Fruit fly (Drosophila melanogaster) whole organism, embryonic: ENCODE measurements around the gene stwl.

Experiments
- Bdp1 ChIP-seq: fragments of 200-800 bp; sonication (Bioruptor generic); optimal IDR thresholded peaks from 3 replicates; lab custom pipeline; 2016; ENCODE audit warnings: missing biosample characterization, missing genetic modification characterization
- BtbVII ChIP-seq: fragments of 200-800 bp; sonication (Bioruptor generic); optimal IDR thresholded peaks from 3 replicates; lab custom pipeline; 2017; ENCODE audit warnings: missing biosample characterization, mild to moderate bottlenecking, missing genetic modification characterization
- CG10979 ChIP-seq: fragments of 200-800 bp; sonication (Bioruptor generic); optimal IDR thresholded peaks from 2 replicates; lab custom pipeline; 2018; ENCODE audit warnings: missing biosample characterization, mild to moderate bottlenecking, missing genetic modification characterization, moderate library complexity
- CG12391 ChIP-seq: fragments of 200-800 bp; sonication (Bioruptor generic); optimal IDR thresholded peaks from 3 replicates; lab custom pipeline; 2018; ENCODE audit warnings: missing biosample characterization, mild to moderate bottlenecking, missing genetic modification characterization, moderate library complexity
- CG13424 ChIP-seq: fragments of 200-800 bp; sonication (Bioruptor generic); optimal IDR thresholded peaks from 2 replicates; lab custom pipeline; 2019; ENCODE audit warnings: missing biosample characterization, mild to moderate bottlenecking, missing genetic modification characterization, moderate library complexity
- CG15011 ChIP-seq: fragments of 200-800 bp; sonication (Bioruptor generic); optimal IDR thresholded peaks from 3 replicates; lab custom pipeline; 2018; ENCODE audit warnings: missing biosample characterization, mild to moderate bottlenecking, missing genetic modification characterization
- CG1529 ChIP-seq: fragments of 200-800 bp; sonication (Bioruptor generic); optimal IDR thresholded peaks from 3 replicates; lab custom pipeline; 2018; ENCODE audit warnings: missing biosample characterization, missing genetic modification characterization
- CG16779 ChIP-seq: fragments of 200-800 bp; sonication (Bioruptor generic); IDR thresholded peaks from 2 replicates; pipeline ENCODE4 v1.3.6; 2022; ENCODE audit warnings: missing biosample characterization, missing genetic modification characterization
- CG17912 ChIP-seq: fragments of 200-800 bp; sonication (Bioruptor generic); optimal IDR thresholded peaks from 2 replicates; lab custom pipeline; 2018; ENCODE audit warnings: missing biosample characterization, mild to moderate bottlenecking, missing genetic modification characterization
- CG1832 ChIP-seq: fragments of 200-800 bp; sonication (Bioruptor generic); optimal IDR thresholded peaks from 2 replicates; lab custom pipeline; 2017; ENCODE audit warnings: missing biosample characterization, mild to moderate bottlenecking, missing genetic modification characterization, inconsistent platforms
- CG2712 ChIP-seq: fragments of 200-800 bp; optimal IDR thresholded peaks from 3 replicates; lab custom pipeline; 2019; ENCODE audit warnings: missing biosample characterization, mild to moderate bottlenecking, missing genetic modification characterization, moderate library complexity
- CG43689 ChIP-seq: fragments of 200-800 bp; sonication (Bioruptor generic); IDR thresholded peaks from 2 replicates; pipeline ENCODE4 v1.3.6; 2022; ENCODE audit warnings: missing biosample characterization, missing genetic modification characterization
- CG6689 ChIP-seq: fragments of 200-800 bp; sonication (Bioruptor generic); IDR thresholded peaks from 2 replicates; pipeline ENCODE4 v1.3.6; 2022; ENCODE audit warnings: missing biosample characterization, missing genetic modification characterization
- CG7745 ChIP-seq: fragments of 200-800 bp; sonication (Bioruptor generic); optimal IDR thresholded peaks from 2 replicates; lab custom pipeline; 2018; ENCODE audit warnings: missing biosample characterization, mild to moderate bottlenecking, missing genetic modification characterization, moderate library complexity
- CG7839 ChIP-seq: fragments of 200-800 bp; sonication (Bioruptor generic); optimal IDR thresholded peaks from 3 replicates; lab custom pipeline; 2018; ENCODE audit warnings: missing biosample characterization, mild to moderate bottlenecking, missing genetic modification characterization, moderate library complexity
- CG7963 ChIP-seq: fragments of 200-800 bp; sonication (Bioruptor generic); IDR thresholded peaks from 3 replicates; pipeline ENCODE4 v1.3.6; 2022; ENCODE audit warnings: missing biosample characterization, missing genetic modification characterization; ENCODE audit not compliant: partially characterized antibody
- Dref ChIP-seq: fragments of 200-800 bp; sonication (Bioruptor generic); IDR thresholded peaks from 2 replicates; pipeline ENCODE4 v1.3.6; 2022; ENCODE audit warnings: missing biosample characterization, missing genetic modification characterization
- HLHmδ ChIP-seq: fragments of 200-800 bp; sonication (Bioruptor generic); optimal IDR thresholded peaks from 2 replicates; lab custom pipeline; 2018; ENCODE audit warnings: missing biosample characterization, mild to moderate bottlenecking, missing genetic modification characterization, moderate library complexity
- Hr39 ChIP-seq: fragments of >200 bp; optimal IDR thresholded peaks from 2 replicates; lab custom pipeline; 2017
- Mrtf ChIP-seq: fragments of 200-800 bp; sonication (Bioruptor generic); IDR thresholded peaks from 3 replicates; pipeline ENCODE4 v1.3.6; 2022; ENCODE audit warnings: missing biosample characterization, missing genetic modification characterization
- Ravus ChIP-seq: fragments of 200-800 bp; sonication (Bioruptor generic); IDR thresholded peaks from 2 replicates; pipeline ENCODE4 v1.3.6; 2022; ENCODE audit warnings: missing biosample characterization, missing genetic modification characterization
- Rx ChIP-seq: fragments of 200-800 bp; sonication (Bioruptor generic); IDR thresholded peaks from 2 replicates; pipeline ENCODE4 v1.3.6; 2022; ENCODE audit warnings: missing biosample characterization, missing genetic modification characterization
- Sry-β ChIP-seq: fragments of 200-800 bp; sonication (Bioruptor generic); optimal IDR thresholded peaks from 2 replicates; lab custom pipeline; 2018; ENCODE audit warnings: missing biosample characterization, mild to moderate bottlenecking, missing genetic modification characterization, moderate library complexity
- Stat92E ChIP-seq, 3 experiments: fragments of >200 bp in 2 of 3; fragments of 200-800 bp in 1 of 3; sonication (Bioruptor generic) in 1 of 3; optimal IDR thresholded peaks; 2 replicates each; lab custom pipeline; 2017 to 2019; ENCODE audit warnings: missing biosample characterization in 3 of 3, missing genetic modification characterization in 3 of 3, mild to moderate bottlenecking in 1 of 3, moderate library complexity in 1 of 3
- Usf ChIP-seq: fragments of 200-800 bp; sonication (Bioruptor generic); optimal IDR thresholded peaks from 2 replicates; lab custom pipeline; 2017; ENCODE audit warnings: missing genotype, missing biosample characterization, missing genetic modification characterization
- YL-1 ChIP-seq: fragments of 200-800 bp; sonication (Bioruptor generic); optimal IDR thresholded peaks from 3 replicates; lab custom pipeline; 2017; ENCODE audit warnings: missing biosample characterization, mild to moderate bottlenecking, missing genetic modification characterization
- abd-A ChIP-seq: fragments of 200-800 bp; sonication (Bioruptor generic); optimal IDR thresholded peaks from 3 replicates; lab custom pipeline; 2019; ENCODE audit warnings: missing biosample characterization, mild to moderate bottlenecking, missing genetic modification characterization, moderate library complexity
- al ChIP-seq: fragments of 200-800 bp; sonication (Bioruptor generic); IDR thresholded peaks from 2 replicates; pipeline ENCODE4 v1.3.6; 2022; ENCODE audit warnings: missing biosample characterization, missing genetic modification characterization
- ara ChIP-seq: fragments of 200-800 bp; sonication (Bioruptor generic); IDR thresholded peaks from 2 replicates; pipeline ENCODE4 v1.3.6; 2022; ENCODE audit warnings: missing biosample characterization, missing genetic modification characterization
- ase ChIP-seq: fragments of 200-800 bp; sonication (Bioruptor generic); IDR thresholded peaks from 3 replicates; pipeline ENCODE4 v1.3.6; 2022; ENCODE audit warnings: missing biosample characterization, missing genetic modification characterization
- cas ChIP-seq: fragments of 200-800 bp; sonication (Bioruptor generic); IDR thresholded peaks from 2 replicates; pipeline ENCODE4 v1.3.6; 2022; ENCODE audit warnings: missing biosample characterization, missing genetic modification characterization
- danr ChIP-seq: fragments of 200-800 bp; sonication (Bioruptor generic); IDR thresholded peaks from 2 replicates; pipeline ENCODE4 v1.3.6; 2022; ENCODE audit warnings: missing biosample characterization, missing genetic modification characterization
- dati ChIP-seq: fragments of 200-800 bp; sonication (Bioruptor generic); IDR thresholded peaks from 2 replicates; pipeline ENCODE4 v1.3.6; 2022; ENCODE audit warnings: missing biosample characterization, missing genetic modification characterization
- ewg ChIP-seq: fragments of 200-800 bp; sonication (Bioruptor generic); optimal IDR thresholded peaks from 3 replicates; lab custom pipeline; 2017; ENCODE audit warnings: mild to moderate bottlenecking, missing biosample characterization, missing genetic modification reagents, missing genetic modification characterization
- fd96Cb ChIP-seq: fragments of 200-800 bp; sonication (Bioruptor generic); optimal IDR thresholded peaks from 2 replicates; lab custom pipeline; 2018; ENCODE audit warnings: missing biosample characterization, mild to moderate bottlenecking, missing genetic modification characterization, moderate library complexity
- ftz-f1 ChIP-seq: fragments of 200-800 bp; sonication (Bioruptor generic); optimal IDR thresholded peaks from 2 replicates; lab custom pipeline; 2016; ENCODE audit warnings: missing biosample characterization, missing genetic modification characterization
- gt ChIP-seq: fragments of 200-800 bp; sonication (Bioruptor generic); IDR thresholded peaks from 2 replicates; pipeline ENCODE4 v1.3.6; 2022; ENCODE audit warnings: missing biosample characterization, missing genetic modification characterization
- hbn ChIP-seq: fragments of 200-800 bp; sonication (Bioruptor generic); IDR thresholded peaks from 2 replicates; pipeline ENCODE4 v1.3.6; 2022; ENCODE audit warnings: missing biosample characterization, missing genetic modification characterization; ENCODE audit not compliant: partially characterized antibody
- ind ChIP-seq: fragments of 200-800 bp; sonication (Bioruptor generic); optimal IDR thresholded peaks from 3 replicates; lab custom pipeline; 2016; ENCODE audit warnings: missing biosample characterization, missing genetic modification characterization
- mam ChIP-seq: fragments of 200-800 bp; sonication (Bioruptor generic); optimal IDR thresholded peaks from 3 replicates; lab custom pipeline; 2016; ENCODE audit warnings: missing biosample characterization, missing genetic modification characterization
- prd ChIP-seq, 3 experiments: fragments of >200 bp in 2 of 3; fragments of 200-800 bp in 1 of 3; sonication (Bioruptor generic) in 1 of 3; optimal IDR thresholded peaks in 2 of 3; IDR thresholded peaks in 1 of 3; 2 replicates in 2 of 3; 3 replicates in 1 of 3; pipeline versions ENCODE4 v1.3.6 to Lab custom; 2017 to 2022; ENCODE audit warnings: missing biosample characterization in 1 of 3, missing genetic modification characterization in 1 of 3
- pzg ChIP-seq: fragments of 200-800 bp; sonication (Bioruptor generic); optimal IDR thresholded peaks from 3 replicates; lab custom pipeline; 2018; ENCODE audit warnings: missing biosample characterization, mild to moderate bottlenecking, missing genetic modification characterization, moderate library complexity
- shn ChIP-seq: fragments of 200-800 bp; sonication (Bioruptor generic); optimal IDR thresholded peaks from 3 replicates; lab custom pipeline; 2016; ENCODE audit warnings: missing biosample characterization, missing genetic modification characterization
- slp2 ChIP-seq: fragments of 200-800 bp; sonication (Bioruptor generic); optimal IDR thresholded peaks from 2 replicates; lab custom pipeline; 2016; ENCODE audit warnings: missing biosample characterization, missing genetic modification characterization
- tgo ChIP-seq: fragments of 200-800 bp; sonication (Bioruptor generic); IDR thresholded peaks from 3 replicates; pipeline ENCODE4 v1.3.6; 2022; ENCODE audit warnings: missing biosample characterization, missing genetic modification characterization
- tna ChIP-seq: fragments of 200-800 bp; sonication (Bioruptor generic); IDR thresholded peaks from 2 replicates; pipeline ENCODE4 v1.3.6; 2022; ENCODE audit warnings: missing biosample characterization, missing genetic modification characterization; ENCODE audit not compliant: partially characterized antibody
- ttk ChIP-seq: fragments of 200-800 bp; sonication (Bioruptor generic); IDR thresholded peaks from 2 replicates; pipeline ENCODE4 v2.1.2; 2022; ENCODE audit warnings: missing biosample characterization, missing genetic modification characterization
- tx ChIP-seq: fragments of 200-800 bp; sonication (Bioruptor generic); optimal IDR thresholded peaks from 2 replicates; lab custom pipeline; 2016; ENCODE audit warnings: missing biosample characterization, missing genetic modification characterization
- zen ChIP-seq: fragments of 200-800 bp; sonication (Bioruptor generic); optimal IDR thresholded peaks from 3 replicates; lab custom pipeline; 2018; ENCODE audit warnings: missing biosample characterization, mild to moderate bottlenecking, missing genetic modification characterization, moderate library complexity

stwl gene

dm6 chr3L:14448321-14449043, 38.7 kb upstream of the stwl start (continued):
- TF ChIP-seq CG17912 (no peak), ttk (GFP tag; lab: Robert Waterston, UW) (peak; percentile 92), Hr39 (lab: Kevin White, UChicago) (no peak), CG15011 (GFP tag; lab: Kevin White, UChicago) (peak; percentile 77), Stat92E (GFP tag; optimal IDR thresholded peaks at IDR 0.05; lab: Kevin White, UChicago) (peak in 1 of 3 experiments; percentile 26), slp2 (GFP tag; lab: Kevin White, UChicago) (peak; percentile 77), cas (GFP tag; lab: Robert Waterston, UW) (no peak), Bdp1 (GFP tag; lab: Kevin White, UChicago) (peak; percentile 83), BtbVII (GFP tag; lab: Kevin White, UChicago) (peak; percentile 79), CG1832 (GFP tag; lab: Kevin White, UChicago) (no peak), hbn (GFP tag; lab: Robert Waterston, UW) (no peak), Ravus (GFP tag; lab: Robert Waterston, UW) (peak; percentile 56), CG43689 (GFP tag; lab: Robert Waterston, UW) (peak; percentile 74), tgo (GFP tag; lab: Robert Waterston, UW) (peak; percentile 88), tx (GFP tag; lab: Kevin White, UChicago) (peak; percentile 73), Dref (GFP tag; lab: Robert Waterston, UW) (no peak), shn (GFP tag; lab: Kevin White, UChicago) (peak; percentile 60), al (GFP tag; lab: Robert Waterston, UW) (peak; percentile 53), mam (GFP tag; lab: Kevin White, UChicago) (peak; percentile 72), dati (peak; percentile 77), fd96Cb (peak; percentile 94), zen (tag; lab: Kevin White, UChicago) (peak; percentile 99), HLHmδ (GFP tag; lab: Kevin White, UChicago) (peak; percentile 24), YL-1 (GFP tag; lab: Kevin White, UChicago) (peak; percentile 20), abd-A (tag; lab: Kevin White, UChicago) (no peak), CG10979 (tag; lab: Kevin White, UChicago) (peak; percentile 97), CG7963 (GFP tag; lab: Robert Waterston, UW) (no peak), CG2712 (tag; lab: Kevin White, UChicago) (peak; percentile 97), prd (optimal IDR thresholded peaks at IDR 0.05; lab: Kevin White, UChicago) (no peak), prd (GFP tag; IDR thresholded peaks at IDR 0.05; lab: Robert Waterston, UW) (peak; percentile 96), CG12391 (tag; lab: Kevin White, UChicago) (peak; percentile 97), ftz-f1 (GFP tag; lab: Kevin White, UChicago) (no peak), ind (peak; percentile 83), CG16779 (no peak), tna (GFP tag; lab: Robert Waterston, UW) (no peak), Mrtf (GFP tag; lab: Robert Waterston, UW) (peak; percentile 86), pzg (GFP tag; lab: Kevin White, UChicago) (no peak), CG13424 (tag; lab: Kevin White, UChicago) (peak; percentile 93), CG7745 (tag; lab: Kevin White, UChicago) (peak; percentile 60), CG7839 (peak; percentile 93), CG6689 (GFP tag; lab: Robert Waterston, UW) (peak; percentile 90), ara (GFP tag; lab: Robert Waterston, UW) (peak; percentile 95), gt (GFP tag; lab: Robert Waterston, UW) (peak; percentile 59), CG1529 (GFP tag; lab: Kevin White, UChicago) (peak; percentile 88), ase (peak; percentile 77; the same call in 2 of the 3 replicates), danr (GFP tag; lab: Robert Waterston, UW) (peak; percentile 73; the same call in 1 of the 2 replicates), Sry-β (GFP tag; lab: Kevin White, UChicago) (peak; percentile 44), Usf (peak; percentile 65), ewg (GFP tag; lab: Kevin White, UChicago) (peak; percentile 86), Rx (GFP tag; lab: Robert Waterston, UW) (peak; percentile 87)
